Worm (Caenorhabditis elegans) whole organism, L4 larva: ENCODE results near the gene pax-1.

Experiments used
- dpl-1 ChIP-seq: fragments of 150-350 bp; optimal IDR thresholded peaks from 2 replicates; lab custom pipeline; 2014; ENCODE audit warnings: missing biosample characterization, missing genetic modification reagents, missing genetic modification characterization
- unc-62 ChIP-seq, 3 experiments: fragments of 150-350 bp in 1 of 3; sonication (generic microtip); optimal IDR thresholded peaks in 2 of 3; peaks in 1 of 3; 1 replicate in 1 of 3; 2 replicates in 2 of 3; lab custom pipeline; 2014 to 2017; ENCODE audit warnings: missing biosample characterization in 3 of 3, missing genetic modification characterization in 3 of 3, missing genetic modification reagents in 3 of 3, missing genotype in 1 of 3

DNA sequence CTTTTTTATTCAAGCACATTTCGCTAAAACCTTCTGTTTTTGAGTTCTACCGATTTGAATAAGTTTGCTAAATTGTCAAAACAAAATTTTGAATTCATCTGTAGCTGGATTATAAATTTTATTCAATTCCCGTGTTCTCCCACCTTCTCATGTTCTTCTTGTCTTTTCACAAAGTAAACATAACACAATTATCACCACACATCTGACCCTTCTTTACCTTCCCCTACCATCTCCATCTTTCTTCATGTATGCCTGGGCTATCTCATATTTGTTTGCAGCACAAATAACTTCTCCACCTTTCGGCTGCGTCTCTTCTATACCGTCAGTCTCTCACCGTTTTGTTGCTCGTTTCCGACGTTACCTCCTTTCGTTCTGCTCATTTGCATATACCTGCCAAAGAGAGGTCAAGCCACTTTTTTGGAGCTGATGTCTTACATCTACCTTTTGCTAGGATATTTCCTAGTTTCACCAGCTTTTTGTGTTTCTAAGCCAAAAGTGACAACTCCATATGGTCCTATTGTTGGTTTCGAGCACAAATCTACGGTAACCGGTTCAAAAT, 21.6 kb upstream of the pax-1 start, which contains the start of gene cest-17:
- TF ChIP-seq dpl-1 (GFP tag; lab: Kevin White, UChicago) = no peak
- peak in 1 of 2 experiments; percentile 57 for TF ChIP-seq unc-62 (GFP tag; optimal IDR thresholded peaks at IDR 0.05 in 1 of 2; lab: Kevin White, UChicago)
- TF ChIP-seq unc-62 (tag; optimal IDR thresholded peaks at IDR 0.05; lab: Kevin White, UChicago) = no peak
